Fruit fly (Drosophila melanogaster): ENCODE data around the gene dnd.

dnd gene

dm6 chr3R:21856098-21856872, 30.9 kb downstream of the dnd start, which contains the start of gene glec (continued):
- TF ChIP-seq CG3281 (GFP tag; optimal IDR thresholded peaks at IDR 0.05) = peak; percentile 6
- TF ChIP-seq crc (GFP tag; optimal IDR thresholded peaks at IDR 0.05) = peak; percentile 5
- no peak for TF ChIP-seq Hey (tag; optimal IDR thresholded peaks at IDR 0.05)
- peak; percentile 21 for TF ChIP-seq dmrt99B (tag; optimal IDR thresholded peaks at IDR 0.05)
- TF ChIP-seq otp (GFP tag; IDR thresholded peaks at IDR 0.05) = peak; percentile 73; the same call in 2 of the 3 replicates
- TF ChIP-seq CG4282 (GFP tag; optimal IDR thresholded peaks at IDR 0.05) = peak; percentile 26
- TF ChIP-seq CG13296 (GFP tag; optimal IDR thresholded peaks at IDR 0.05) = peak; percentile 43
- peak; percentile 16; the same call in 1 of the 2 replicates for TF ChIP-seq Atf6 (GFP tag; IDR thresholded peaks at IDR 0.05)
- no peak for TF ChIP-seq CG7786 (GFP tag; optimal IDR thresholded peaks at IDR 0.05)
- no peak for TF ChIP-seq CG6683 (GFP tag; optimal IDR thresholded peaks at IDR 0.05)
- TF ChIP-seq CG4707 (GFP tag; optimal IDR thresholded peaks at IDR 0.05) = no peak
- no peak for TF ChIP-seq Mes4 (GFP tag; optimal IDR thresholded peaks at IDR 0.05)
- peak; percentile 91 for TF ChIP-seq CG15514 (GFP tag; optimal IDR thresholded peaks at IDR 0.05)
- peak; percentile 53 for TF ChIP-seq CG13624 (GFP tag; optimal IDR thresholded peaks at IDR 0.05)
- TF ChIP-seq Pdp1 (GFP tag; optimal IDR thresholded peaks at IDR 0.05) = peak in 1 of 2 experiments; percentile 54
- peak; percentile 19 for TF ChIP-seq Max (GFP tag; optimal IDR thresholded peaks at IDR 0.05)
- TF ChIP-seq CG2875 (GFP tag; optimal IDR thresholded peaks at IDR 0.05) = peak; percentile 48
- peak; percentile 16 for TF ChIP-seq CG8388 (GFP tag; optimal IDR thresholded peaks at IDR 0.05)
- peak; percentile 12 for TF ChIP-seq CG3407 (GFP tag; optimal IDR thresholded peaks at IDR 0.05)
- TF ChIP-seq bigmax (GFP tag; optimal IDR thresholded peaks at IDR 0.05) = no peak
- TF ChIP-seq CG7963 (GFP tag; IDR thresholded peaks at IDR 0.05; ENCODE audit: partially characterized antibody) = no peak; the same call in 2 of the 3 replicates
- TF ChIP-seq CG32772 (GFP tag; IDR thresholded peaks at IDR 0.05) = no peak
- TF ChIP-seq tap (tag; optimal IDR thresholded peaks at IDR 0.05) = no peak
- TF ChIP-seq CG1024 (GFP tag; IDR thresholded peaks at IDR 0.05) = peak; percentile 45; the same call in 1 of the 2 replicates
- TF ChIP-seq cg (GFP tag; optimal IDR thresholded peaks at IDR 0.05) = peak; percentile 28
- peak; percentile 8 for TF ChIP-seq chn (GFP tag; optimal IDR thresholded peaks at IDR 0.05)
- peak; percentile 46; the same call in 1 of the 2 replicates for TF ChIP-seq ttk (GFP tag; IDR thresholded peaks at IDR 0.05)
- TF ChIP-seq nerfin-2 (GFP tag; IDR thresholded peaks at IDR 0.05; ENCODE audit: partially characterized antibody) = peak; percentile 33; the same call in 1 of the 2 replicates
- peak; percentile 100 for TF ChIP-seq CG3163 (GFP tag; optimal IDR thresholded peaks at IDR 0.05)
- TF ChIP-seq CG42726 (GFP tag; IDR thresholded peaks at IDR 0.05; ENCODE audit: partially characterized antibody) = peak; percentile 91
- no peak for TF ChIP-seq mld (GFP tag; IDR thresholded peaks at IDR 0.05; ENCODE audit: partially characterized antibody)
- TF ChIP-seq Chrac-16 (GFP tag; optimal IDR thresholded peaks at IDR 0.05) = peak; percentile 46
- no peak for TF ChIP-seq CG18599 (GFP tag; optimal IDR thresholded peaks at IDR 0.05)
- peak; percentile 61 for TF ChIP-seq her (GFP tag; optimal IDR thresholded peaks at IDR 0.05)
- no peak for TF ChIP-seq dm (GFP tag; optimal IDR thresholded peaks at IDR 0.05)
- TF ChIP-seq dan (GFP tag; IDR thresholded peaks at IDR 0.05) = no peak
- TF ChIP-seq MESR4 (GFP tag; optimal IDR thresholded peaks at IDR 0.05) = peak; percentile 22
- no peak for TF ChIP-seq CG11560 (tag; IDR thresholded peaks at IDR 0.05)
- no peak for TF ChIP-seq CG4854 (GFP tag; optimal IDR thresholded peaks at IDR 0.05)
- TF ChIP-seq gsb-n (tag; optimal IDR thresholded peaks at IDR 0.05) = peak; percentile 32
- peak; percentile 74 for TF ChIP-seq zfh1 (GFP tag; IDR thresholded peaks at IDR 0.05)
- TF ChIP-seq CG18011 (GFP tag; optimal IDR thresholded peaks at IDR 0.05) = no peak
- peak; percentile 45 for TF ChIP-seq nmo (GFP tag; optimal IDR thresholded peaks at IDR 0.05)
- TF ChIP-seq CG30403 (GFP tag; optimal IDR thresholded peaks at IDR 0.05) = peak; percentile 41
- TF ChIP-seq Hand (GFP tag; optimal IDR thresholded peaks at IDR 0.05) = no peak
- peak; percentile 38 for TF ChIP-seq YL-1 (GFP tag; optimal IDR thresholded peaks at IDR 0.05)
- TF ChIP-seq CG4360 (GFP tag; IDR thresholded peaks at IDR 0.05) = peak; percentile 60; the same call in 1 of the 2 replicates
- TF ChIP-seq CG12769 (tag; optimal IDR thresholded peaks at IDR 0.05) = peak; percentile 77

Data from whole organism, embryonic.